Worm (Caenorhabditis elegans): ENCODE data around the gene ddx-35.

DNA sequence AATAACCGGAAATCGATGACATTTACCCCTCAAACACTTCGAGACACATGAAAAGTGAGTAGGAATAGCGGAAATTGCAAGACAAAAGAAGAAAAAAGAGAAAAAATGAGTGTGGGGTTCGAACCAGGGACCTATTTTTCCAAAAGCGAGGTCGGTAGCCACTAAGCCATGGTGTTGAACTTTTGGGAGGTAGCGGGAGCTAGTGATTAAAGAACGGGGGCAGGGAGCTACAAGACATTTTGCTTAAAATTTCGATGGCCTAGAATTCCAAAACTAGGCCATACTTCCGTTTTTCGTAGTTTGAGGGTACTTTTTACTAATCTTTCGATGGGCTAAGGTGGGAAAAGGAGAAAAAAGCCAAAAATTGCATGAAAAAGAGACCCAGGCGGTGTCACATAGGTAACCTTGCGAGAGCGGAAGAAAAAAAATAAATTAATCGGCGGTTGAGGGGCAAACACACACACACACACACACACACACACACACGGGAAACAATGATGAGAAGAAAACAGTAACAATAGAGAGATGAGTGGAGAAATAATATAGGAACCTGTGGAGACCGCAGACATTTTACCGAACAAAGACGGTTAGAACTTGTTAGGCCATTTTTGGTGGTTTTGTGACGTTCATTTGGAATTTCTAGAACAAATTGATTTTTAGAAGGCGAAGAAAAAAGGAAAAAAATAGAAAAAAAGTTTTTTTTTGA is 47.4 kb upstream of the ddx-35 start:
- TF ChIP-seq snpc-4 (tag; optimal IDR thresholded peaks at IDR 0.05) (no peak), elt-3 (tag; optimal IDR thresholded peaks at IDR 0.05) (no peak), ztf-11 (tag; optimal IDR thresholded peaks at IDR 0.05) (no peak), pqm-1 (tag; optimal IDR thresholded peaks at IDR 0.05) (no peak), skn-1 (tag; optimal IDR thresholded peaks at IDR 0.05) (no peak)

Data from whole organism, L3 larva.